Fruit fly (Drosophila melanogaster): ENCODE data around the gene CG18259.

Gene CG18259

dm6 chrX:18832371-18832852, 49.1 kb upstream of the CG18259 start, which contains the start of gene Pvf1 (continued):
- TF ChIP-seq kni (GFP tag; optimal IDR thresholded peaks at IDR 0.05) (peak; percentile 25), Doc3 (GFP tag; IDR thresholded peaks at IDR 0.05; ENCODE audit: partially characterized antibody) (no peak), Dbx (GFP tag; IDR thresholded peaks at IDR 0.05) (peak; percentile 12; the same call in 1 of the 3 replicates), dmrt99B (tag; optimal IDR thresholded peaks at IDR 0.05) (no peak), jing (GFP tag; optimal IDR thresholded peaks at IDR 0.05) (no peak), CG18619 (GFP tag; optimal IDR thresholded peaks at IDR 0.05) (no peak), CG10209 (GFP tag; optimal IDR thresholded peaks at IDR 0.05) (no peak), Taf1 (GFP tag; IDR thresholded peaks at IDR 0.05) (no peak), CrebB (tag; optimal IDR thresholded peaks at IDR 0.05) (no peak), row (GFP tag; IDR thresholded peaks at IDR 0.05) (peak; percentile 77), CG15514 (GFP tag; optimal IDR thresholded peaks at IDR 0.05) (no peak), al (GFP tag; IDR thresholded peaks at IDR 0.05) (no peak), Rfx (GFP tag; IDR thresholded peaks at IDR 0.05) (no peak), trh (GFP tag; optimal IDR thresholded peaks at IDR 0.05) (no peak), Atf3 (GFP tag; optimal IDR thresholded peaks at IDR 0.05) (no peak), Gug (GFP tag; IDR thresholded peaks at IDR 0.05) (no peak), CG34376 (GFP tag; optimal IDR thresholded peaks at IDR 0.05) (peak; percentile 34), dpn (GFP tag; optimal IDR thresholded peaks at IDR 0.05) (no peak), D19B (GFP tag; optimal IDR thresholded peaks at IDR 0.05) (peak; percentile 92), HmgZ (tag; optimal IDR thresholded peaks at IDR 0.05) (peak; percentile 25), CG12659 (GFP tag; optimal IDR thresholded peaks at IDR 0.05) (no peak), kay (GFP tag; optimal IDR thresholded peaks at IDR 0.05) (no peak), Spps (tag; optimal IDR thresholded peaks at IDR 0.05) (no peak), CG17328 (GFP tag; IDR thresholded peaks at IDR 0.05) (no peak), CG14050 (GFP tag; IDR thresholded peaks at IDR 0.05) (peak; percentile 70; the same call in 2 of the 3 replicates), sens (GFP tag) (peak; percentile 80), CG13287 (GFP tag; IDR thresholded peaks at IDR 0.05; ENCODE audit: partially characterized antibody) (peak; percentile 20; the same call in 1 of the 2 replicates), en (GFP tag; optimal IDR thresholded peaks at IDR 0.05) (no peak), ERR (GFP tag; optimal IDR thresholded peaks at IDR 0.05) (no peak), gro (GFP tag; optimal IDR thresholded peaks at IDR 0.05) (no peak), Opbp (GFP tag; IDR thresholded peaks at IDR 0.05; ENCODE audit: partially characterized antibody) (no peak), Hr39 (optimal IDR thresholded peaks at IDR 0.05) (no peak), Xrp1 (GFP tag; IDR thresholded peaks at IDR 0.05) (peak; percentile 29; the same call in 1 of the 2 replicates), tap (tag; optimal IDR thresholded peaks at IDR 0.05) (no peak), Poxn (GFP tag; IDR thresholded peaks at IDR 0.05) (no peak), abd-A (tag; optimal IDR thresholded peaks at IDR 0.05) (no peak), Hr51 (GFP tag; optimal IDR thresholded peaks at IDR 0.05) (no peak), CG14441 (GFP tag; IDR thresholded peaks at IDR 0.05) (0 out of 2 replicates have a peak, but pooled peaks have one; percentile 34), fd96Cb (tag; optimal IDR thresholded peaks at IDR 0.05) (no peak), CG14667 (GFP tag; IDR thresholded peaks at IDR 0.05) (no peak), CkIIα-i1 (GFP tag; IDR thresholded peaks at IDR 0.05) (no peak), Doc2 (GFP tag; IDR thresholded peaks at IDR 0.05) (no peak), ind (GFP tag; optimal IDR thresholded peaks at IDR 0.05) (no peak), Fer1 (GFP tag; optimal IDR thresholded peaks at IDR 0.05) (peak; percentile 31), CG2875 (GFP tag; optimal IDR thresholded peaks at IDR 0.05) (no peak), CG3281 (GFP tag; optimal IDR thresholded peaks at IDR 0.05) (peak; percentile 26), jigr1 (GFP tag; IDR thresholded peaks at IDR 0.05) (no peak), D19A (tag; optimal IDR thresholded peaks at IDR 0.05) (peak; percentile 67), CG3065 (GFP tag; optimal IDR thresholded peaks at IDR 0.05) (no peak), CG3726 (GFP tag; IDR thresholded peaks at IDR 0.05) (no peak), slou (GFP tag; optimal IDR thresholded peaks at IDR 0.05) (no peak), CG9727 (GFP tag; optimal IDR thresholded peaks at IDR 0.05) (no peak)

Measured in whole organism, embryonic.